Fruit fly (Drosophila melanogaster): Measurements from ENCODE around the gene MED30.
A peak's percentile ranks its signal among the peaks of the same experiment; 100 is the strongest.

- no peak for TF ChIP-seq Jra (GFP tag; optimal IDR thresholded peaks at IDR 0.05)
- no peak for TF ChIP-seq woc (GFP tag; optimal IDR thresholded peaks at IDR 0.05)
- peak; percentile 52 for TF ChIP-seq h (GFP tag; optimal IDR thresholded peaks at IDR 0.05)
- TF ChIP-seq sage (GFP tag; optimal IDR thresholded peaks at IDR 0.05) = peak; percentile 15
- TF ChIP-seq fru (GFP tag; optimal IDR thresholded peaks at IDR 0.05) = peak; percentile 65
Measured at dm6 chr3L:622357-622834, 31.5 kb downstream of the MED30 start.
